Worm (Caenorhabditis elegans) whole organism, early embryonic: ENCODE measurements around the gene Y57G11C.1142.

Experiments
- aly-1 ChIP-seq: sonication (generic microtip); optimal IDR thresholded peaks from 2 replicates; lab custom pipeline; 2016; ENCODE audit warnings: missing genetic modification characterization, missing compliant biosample characterization
- ama-1 ChIP-seq: fragments of 150-350 bp; optimal IDR thresholded peaks from 2 replicates; lab custom pipeline; 2014
- ets-7 ChIP-seq: sonication (generic microtip); optimal IDR thresholded peaks from 2 replicates; lab custom pipeline; 2016; ENCODE audit warnings: missing genotype, missing genetic modification characterization, missing compliant biosample characterization
- flt-1 ChIP-seq: fragments of 200-800 bp; sonication (Bioruptor generic); IDR thresholded peaks from 2 replicates; pipeline ENCODE4 v1.3.6; 2022; ENCODE audit warnings: missing genetic modification characterization, missing compliant biosample characterization
- hmbx-1 ChIP-seq: sonication (generic microtip); optimal IDR thresholded peaks from 2 replicates; lab custom pipeline; 2016; ENCODE audit warnings: mild to moderate bottlenecking, missing genetic modification characterization, missing compliant biosample characterization
- hmg-4 ChIP-seq: fragments of 200-800 bp; sonication (Bioruptor generic); optimal IDR thresholded peaks from 2 replicates; lab custom pipeline; 2018; ENCODE audit warnings: mild to moderate bottlenecking, missing genetic modification characterization, missing compliant biosample characterization
- scrt-1 ChIP-seq: fragments of 200-800 bp; sonication (Bioruptor generic); IDR thresholded peaks from 2 replicates; pipeline ENCODE4 v1.3.6; 2022; ENCODE audit warnings: missing genetic modification characterization, missing compliant biosample characterization
- sea-1 ChIP-seq: fragments of 200-800 bp; sonication (Bioruptor generic); conservative IDR thresholded peaks from 2 replicates; pipeline ENCODE4 v1.3.6; 2022; ENCODE audit warnings: missing genetic modification characterization, missing compliant biosample characterization
- tbx-11 ChIP-seq: fragments of 200-800 bp; sonication (Bioruptor generic); IDR thresholded peaks from 2 replicates; pipeline ENCODE4 v1.3.6; 2022; ENCODE audit warnings: missing genetic modification characterization, missing compliant biosample characterization

- TF ChIP-seq ets-7 (tag; lab: Kevin White, UChicago): no peak
- no peak for TF ChIP-seq scrt-1 (GFP tag; lab: Robert Waterston, UW)
- TF ChIP-seq sea-1 (GFP tag; lab: Robert Waterston, UW): no peak
- TF ChIP-seq hmg-4 (GFP tag; lab: Kevin White, UChicago): no peak
- no peak for TF ChIP-seq hmbx-1 (tag; lab: Kevin White, UChicago)
- TF ChIP-seq tbx-11 (GFP tag; lab: Robert Waterston, UW): no peak
- no peak for TF ChIP-seq aly-1 (tag; lab: Kevin White, UChicago)
- TF ChIP-seq ama-1 (lab: Kevin White, UChicago): no peak
- TF ChIP-seq flt-1: no peak
These were observed 36.0 kb upstream of the Y57G11C.1142 start, which contains the start of gene vti-1 for ce11 chrIV:14766382-14766781.
